Worm (Caenorhabditis elegans): ENCODE data around the gene zfp-2.

ce11 chrII:9553179-9553578, 4.3 kb upstream of the zfp-2 start, which contains the start of gene F35H8.1:
- TF ChIP-seq flt-1 (GFP tag; IDR thresholded peaks at IDR 0.05) (no peak), klf-2 (GFP tag; conservative IDR thresholded peaks at IDR 0.05) (no peak), med-1 (GFP tag; optimal IDR thresholded peaks at IDR 0.05; ENCODE audit: insufficient read depth) (no peak), ref-1 (GFP tag; conservative IDR thresholded peaks at IDR 0.05) (no peak), cog-1 (tag; optimal IDR thresholded peaks at IDR 0.05) (no peak), ztf-29 (GFP tag; IDR thresholded peaks at IDR 0.05) (no peak), tab-1 (GFP tag; IDR thresholded peaks at IDR 0.05) (no peak), ztf-23 (GFP tag; IDR thresholded peaks at IDR 0.05) (no peak), T22C8.4 (GFP tag; IDR thresholded peaks at IDR 0.05) (no peak)
